Worm (Caenorhabditis elegans) whole organism, L1 larva: ENCODE measurements around the gene F54F7.2.

Experiments used
- fkh-10 ChIP-seq: sonication (generic microtip); optimal IDR thresholded peaks from 2 replicates; lab custom pipeline; 2017; ENCODE audit warnings: missing biosample characterization, missing genetic modification reagents, missing genetic modification characterization
- zip-4 ChIP-seq: fragments of 200-800 bp; sonication (Bioruptor generic); optimal IDR thresholded peaks from 2 replicates; lab custom pipeline; 2018; ENCODE audit warnings: mild to moderate bottlenecking, missing genetic modification characterization, moderate library complexity, missing compliant biosample characterization

- TF ChIP-seq fkh-10 (GFP tag; lab: Kevin White, UChicago) (no peak), zip-4 (GFP tag; lab: Kevin White, UChicago) (no peak)
Observed at ce11 chrX:11837378-11837777, 6.1 kb upstream of the F54F7.2 start, which contains the start of gene taf-7.1.
